Fruit fly (Drosophila melanogaster) whole organism, wandering third instar larva: ENCODE data around the gene CG18259.

Experiments used
- Abd-B ChIP-seq: fragments of >200 bp; optimal IDR thresholded peaks from 2 replicates; lab custom pipeline; 2017; ENCODE audit warnings: missing biosample characterization, missing genetic modification characterization
- CG32264 ChIP-seq: fragments of 200-800 bp; sonication (Bioruptor generic); optimal IDR thresholded peaks from 2 replicates; lab custom pipeline; 2016; ENCODE audit warnings: missing biosample characterization, missing genetic modification characterization
- CG9705 ChIP-seq: fragments of 200-800 bp; sonication (Bioruptor generic); optimal IDR thresholded peaks from 2 replicates; lab custom pipeline; 2018; ENCODE audit warnings: missing biosample characterization, mild to moderate bottlenecking, missing genetic modification characterization
- CrebA ChIP-seq: fragments of 200-800 bp; sonication (Bioruptor generic); optimal IDR thresholded peaks from 2 replicates; lab custom pipeline; 2016; ENCODE audit warnings: missing biosample characterization, mild to moderate bottlenecking, missing genetic modification characterization, borderline replicate concordance
- Dfd ChIP-seq: fragments of >200 bp; optimal IDR thresholded peaks from 2 replicates; lab custom pipeline; 2017; ENCODE audit warnings: missing biosample characterization, missing genetic modification characterization
- Dif ChIP-seq: fragments of 200-275, 200-300 bp; sonication (Bioruptor generic); optimal IDR thresholded peaks from 2 replicates; lab custom pipeline; 2018; ENCODE audit warnings: missing biosample characterization, missing genetic modification characterization; ENCODE audit not compliant: partially characterized antibody
- GATAd ChIP-seq: sonication (Bioruptor generic); optimal IDR thresholded peaks from 2 replicates; lab custom pipeline; 2016; ENCODE audit warnings: missing biosample characterization, missing genetic modification characterization
- HLH106 ChIP-seq: fragments of 200-800 bp; optimal IDR thresholded peaks from 3 replicates; lab custom pipeline; 2019; ENCODE audit warnings: missing biosample characterization, mild to moderate bottlenecking, missing genetic modification characterization, moderate library complexity
- Hnf4 ChIP-seq: fragments of 200-800 bp; sonication (Bioruptor generic); optimal IDR thresholded peaks from 2 replicates; lab custom pipeline; 2016; ENCODE audit warnings: missing biosample characterization, mild to moderate bottlenecking, missing genetic modification characterization
- Hr78 ChIP-seq: fragments of >200 bp; optimal IDR thresholded peaks from 2 replicates; lab custom pipeline; 2017; ENCODE audit warnings: missing biosample characterization, missing genetic modification characterization
- Hr83 ChIP-seq: fragments of 200-300 bp; sonication (Bioruptor generic); optimal IDR thresholded peaks from 2 replicates; lab custom pipeline; 2016; ENCODE audit warnings: missing biosample characterization, mild to moderate bottlenecking, missing genetic modification characterization, moderate library complexity; ENCODE audit not compliant: poor library complexity, severe bottlenecking
- Mio ChIP-seq: sonication (Bioruptor generic); optimal IDR thresholded peaks from 2 replicates; lab custom pipeline; 2016; ENCODE audit warnings: missing biosample characterization, missing genetic modification characterization
- Myc ChIP-seq: fragments of >200 bp; optimal IDR thresholded peaks from 2 replicates; lab custom pipeline; 2017
- N ChIP-seq: fragments of >200 bp; optimal IDR thresholded peaks from 2 replicates; lab custom pipeline; 2018; ENCODE audit warnings: missing biosample characterization, missing external identifiers, missing genetic modification characterization
- OdsH ChIP-seq: fragments of 200-800 bp; sonication (Bioruptor generic); optimal IDR thresholded peaks from 2 replicates; lab custom pipeline; 2016; ENCODE audit warnings: missing biosample characterization, mild to moderate bottlenecking, missing genetic modification characterization
- Rel ChIP-seq, 2 experiments: fragments of 200-800 bp; sonication (Bioruptor generic) in 1 of 2; optimal IDR thresholded peaks; 2 replicates in 1 of 2; 3 replicates in 1 of 2; lab custom pipeline; 2016 to 2019; ENCODE audit warnings: mild to moderate bottlenecking in 2 of 2, missing biosample characterization in 2 of 2, missing genetic modification characterization in 2 of 2, moderate library complexity in 1 of 2
- Vsx2 ChIP-seq: fragments of 200-300, 225-300 bp; sonication (Bioruptor generic); optimal IDR thresholded peaks from 2 replicates; lab custom pipeline; 2018; ENCODE audit warnings: missing biosample characterization, missing genetic modification characterization; ENCODE audit not compliant: partially characterized antibody
- br ChIP-seq: fragments of 200-800 bp; sonication (Bioruptor generic); optimal IDR thresholded peaks from 2 replicates; lab custom pipeline; 2016; ENCODE audit warnings: missing biosample characterization, missing genetic modification characterization
- dl ChIP-seq, 2 experiments: fragments of 175-275, 200-275 bp in 1 of 2; fragments of 200-275 bp in 1 of 2; sonication (Bioruptor generic); optimal IDR thresholded peaks; lab custom pipeline; 2018; ENCODE audit warnings: mild to moderate bottlenecking in 2 of 2, missing biosample characterization in 2 of 2, missing genetic modification characterization in 2 of 2, moderate library complexity in 2 of 2; ENCODE audit not compliant: partially characterized antibody in 2 of 2, insufficient read depth in 1 of 2
- dmrt93B ChIP-seq: fragments of 200-800 bp; sonication (Bioruptor generic); optimal IDR thresholded peaks from 2 replicates; lab custom pipeline; 2018; ENCODE audit warnings: missing biosample characterization, mild to moderate bottlenecking, missing genetic modification characterization
- dsf ChIP-seq: sonication (Bioruptor generic); optimal IDR thresholded peaks from 2 replicates; lab custom pipeline; 2016; ENCODE audit warnings: missing biosample characterization, missing genetic modification characterization, borderline replicate concordance
- ey ChIP-seq: fragments of 200-800 bp; sonication (Bioruptor generic); optimal IDR thresholded peaks from 2 replicates; lab custom pipeline; 2016; ENCODE audit warnings: missing biosample characterization, missing genetic modification characterization
- foxo ChIP-seq, 2 experiments: fragments of 200-800 bp; sonication (Bioruptor generic); optimal IDR thresholded peaks; 2 replicates in 1 of 2; 3 replicates in 1 of 2; lab custom pipeline; 2016 to 2017; ENCODE audit warnings: missing biosample characterization in 2 of 2, missing genetic modification characterization in 2 of 2
- fru ChIP-seq: fragments of 200-800 bp; sonication (Bioruptor generic); optimal IDR thresholded peaks from 3 replicates; lab custom pipeline; 2016; ENCODE audit warnings: missing biosample characterization, mild to moderate bottlenecking, missing genetic modification characterization
- jim ChIP-seq: fragments of 175-275, 200-325 bp; sonication (Bioruptor generic); optimal IDR thresholded peaks from 2 replicates; lab custom pipeline; 2016; ENCODE audit warnings: missing biosample characterization, mild to moderate bottlenecking, missing genetic modification characterization
- lola ChIP-seq: fragments of >200 bp; optimal IDR thresholded peaks from 2 replicates; lab custom pipeline; 2017; ENCODE audit warnings: missing biosample characterization, missing genetic modification characterization
- psq ChIP-seq: fragments of 200-800 bp; sonication (Bioruptor generic); optimal IDR thresholded peaks from 3 replicates; lab custom pipeline; 2017; ENCODE audit warnings: missing biosample characterization, mild to moderate bottlenecking, missing genetic modification characterization, moderate library complexity
- rgr ChIP-seq: fragments of 200-800 bp; sonication (Bioruptor generic); optimal IDR thresholded peaks from 3 replicates; lab custom pipeline; 2016; ENCODE audit warnings: missing biosample characterization, mild to moderate bottlenecking, missing genetic modification characterization
- sage ChIP-seq: fragments of 200-800 bp; sonication (Bioruptor generic); optimal IDR thresholded peaks from 2 replicates; lab custom pipeline; 2016; ENCODE audit warnings: missing biosample characterization, mild to moderate bottlenecking, missing genetic modification characterization
- tai ChIP-seq: sonication (Bioruptor generic); optimal IDR thresholded peaks from 2 replicates; lab custom pipeline; 2016; ENCODE audit warnings: missing biosample characterization, missing genetic modification characterization
- usp ChIP-seq: fragments of >200 bp; optimal IDR thresholded peaks from 2 replicates; lab custom pipeline; 2017; ENCODE audit warnings: missing biosample characterization, missing genetic modification characterization
- woc ChIP-seq: sonication (Bioruptor generic); optimal IDR thresholded peaks from 2 replicates; lab custom pipeline; 2016; ENCODE audit warnings: missing biosample characterization, mild to moderate bottlenecking, missing genetic modification characterization

CG18259 gene

dm6 chrX:18773817-18774216 is 9.5 kb downstream of the CG18259 start, which contains the start of gene CCKLR-17D3:
CCKLR-17D3 (minus strand) TSS chrX:18774027.
- TF ChIP-seq foxo (GFP tag; optimal IDR thresholded peaks at IDR 0.05; lab: Kevin White, UChicago) (no peak), Hr78 (GFP tag; lab: Kevin White, UChicago) (no peak), ey (GFP tag; lab: Kevin White, UChicago) (no peak), Myc (no peak), HLH106 (tag; lab: Kevin White, UChicago) (no peak), dl (GFP tag; optimal IDR thresholded peaks at IDR 0.05; lab: Kevin White, UChicago; ENCODE audit: insufficient read depth in 1 of 2, partially characterized antibody in 2 of 2) (no peak), Mio (GFP tag; lab: Kevin White, UChicago) (no peak), usp (GFP tag; lab: Kevin White, UChicago) (no peak), woc (GFP tag; lab: Kevin White, UChicago) (no peak), CG9705 (GFP tag; lab: Kevin White, UChicago) (no peak), Hr83 (GFP tag; lab: Kevin White, UChicago) (no peak), Dfd (no peak), GATAd (no peak), br (GFP tag; lab: Kevin White, UChicago) (no peak), Abd-B (GFP tag; lab: Kevin White, UChicago) (no peak), sage (no peak), lola (GFP tag; lab: Kevin White, UChicago) (no peak), fru (GFP tag; lab: Kevin White, UChicago) (no peak), dmrt93B (GFP tag; lab: Kevin White, UChicago) (no peak)
- TF ChIP-seq, all 38 proteins: peak for 0

dm6 chrX:18771995-18772394 is 11.3 kb downstream of the CG18259 start:
- TF ChIP-seq Hr83 (GFP tag; lab: Kevin White, UChicago) (no peak), N (peak; percentile 87), Dif (no peak), Myc (peak; percentile 83), Hr78 (GFP tag; lab: Kevin White, UChicago) (peak; percentile 35)
- TF ChIP-seq, all 38 proteins: peak for 3

dm6 chrX:18771356-18771755 is 11.9 kb downstream of the CG18259 start:
- no peak for TF ChIP-seq Rel (GFP tag; optimal IDR thresholded peaks at IDR 0.05; lab: Kevin White, UChicago)
- no peak for TF ChIP-seq Rel (tag; optimal IDR thresholded peaks at IDR 0.05; lab: Kevin White, UChicago)
- no peak for TF ChIP-seq CG32264 (GFP tag; lab: Kevin White, UChicago)
- no peak for TF ChIP-seq Hr83 (GFP tag; lab: Kevin White, UChicago)
- TF ChIP-seq Dfd: no peak
- no peak for TF ChIP-seq br (GFP tag; lab: Kevin White, UChicago)
- no peak for TF ChIP-seq jim (GFP tag; lab: Kevin White, UChicago)
- no peak for TF ChIP-seq Dif
- no peak for TF ChIP-seq fru (GFP tag; lab: Kevin White, UChicago)
- no peak for TF ChIP-seq dl (GFP tag; optimal IDR thresholded peaks at IDR 0.05; lab: Kevin White, UChicago; ENCODE audit: insufficient read depth in 1 of 2, partially characterized antibody in 2 of 2)
- TF ChIP-seq OdsH (GFP tag; lab: Kevin White, UChicago): no peak
- TF ChIP-seq Myc: no peak
- no peak for TF ChIP-seq usp (GFP tag; lab: Kevin White, UChicago)
- TF ChIP-seq CrebA: no peak
- TF ChIP-seq HLH106 (tag; lab: Kevin White, UChicago): no peak

- TF ChIP-seq Vsx2 (GFP tag; lab: Kevin White, UChicago) (no peak), CrebA (no peak), sage (no peak)
Measured at dm6 chrX:18748206-18748605, 35.1 kb downstream of the CG18259 start, which contains the start of gene CG12609. CG12609 (minus strand) TSS chrX:18748306.

dm6 chrX:18739795-18740194 is 43.5 kb downstream of the CG18259 start, which contains the start of gene CG6873:
CG6873 (minus strand) TSS chrX:18739895.
- TF ChIP-seq br (GFP tag; lab: Kevin White, UChicago) (no peak), tai (GFP tag; lab: Kevin White, UChicago) (no peak), woc (GFP tag; lab: Kevin White, UChicago) (no peak), Dfd (no peak), foxo (GFP tag; optimal IDR thresholded peaks at IDR 0.05; lab: Kevin White, UChicago) (no peak), GATAd (no peak), Dif (no peak), CG32264 (GFP tag; lab: Kevin White, UChicago) (no peak), CrebA (no peak), jim (GFP tag; lab: Kevin White, UChicago) (no peak), psq (GFP tag; lab: Kevin White, UChicago) (no peak), rgr (no peak), Hr78 (GFP tag; lab: Kevin White, UChicago) (no peak), Hnf4 (no peak), dsf (GFP tag; lab: Kevin White, UChicago) (no peak), dl (GFP tag; optimal IDR thresholded peaks at IDR 0.05; lab: Kevin White, UChicago; ENCODE audit: insufficient read depth in 1 of 2, partially characterized antibody in 2 of 2) (no peak)
